Fruit fly (Drosophila melanogaster): ENCODE data around the gene CG13713.

The CG13713 gene

DNA sequence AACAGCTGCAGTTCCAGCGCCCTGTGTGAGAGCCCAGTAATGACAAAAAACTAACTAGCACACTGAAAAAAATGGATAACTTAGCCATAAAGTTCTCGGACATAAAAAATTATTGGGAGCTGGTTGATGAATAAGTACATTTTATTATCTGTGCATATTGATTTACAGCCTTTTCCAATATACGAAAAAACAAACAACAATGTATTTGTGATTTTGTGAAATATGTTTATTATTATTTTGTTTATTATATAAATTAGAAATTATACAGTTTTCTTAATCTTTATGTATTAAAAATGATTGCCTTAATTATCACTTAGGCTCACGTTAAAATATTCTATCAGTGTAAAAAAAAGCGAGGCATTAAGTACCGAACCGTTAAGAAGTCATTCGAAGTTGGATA is 5.6 kb upstream of the CG13713 start (continued):
- TF ChIP-seq BEAF-32 (GFP tag; optimal IDR thresholded peaks at IDR 0.05) (no peak), CG15269 (tag; optimal IDR thresholded peaks at IDR 0.05) (peak; percentile 9), CG11560 (tag; IDR thresholded peaks at IDR 0.05) (no peak), CG12769 (tag; optimal IDR thresholded peaks at IDR 0.05) (no peak), schlank (tag; optimal IDR thresholded peaks at IDR 0.05) (no peak), Six4 (GFP tag; optimal IDR thresholded peaks at IDR 0.05) (no peak), CG18011 (GFP tag; optimal IDR thresholded peaks at IDR 0.05) (no peak), eyg (GFP tag; optimal IDR thresholded peaks at IDR 0.05) (no peak), NFAT (GFP tag; IDR thresholded peaks at IDR 0.05) (no peak), Taf1 (GFP tag; IDR thresholded peaks at IDR 0.05) (no peak), Myb (GFP tag; optimal IDR thresholded peaks at IDR 0.05) (no peak), mld (GFP tag; IDR thresholded peaks at IDR 0.05; ENCODE audit: partially characterized antibody) (no peak), CG33213 (GFP tag; optimal IDR thresholded peaks at IDR 0.05) (no peak), onecut (GFP tag; IDR thresholded peaks at IDR 0.05) (no peak), CoRest (tag; optimal IDR thresholded peaks at IDR 0.05) (peak; percentile 27), Hsf (GFP tag; optimal IDR thresholded peaks at IDR 0.05) (no peak), CG12942 (GFP tag; optimal IDR thresholded peaks at IDR 0.05) (no peak), CG1603 (tag; optimal IDR thresholded peaks at IDR 0.05) (no peak), cas (GFP tag; IDR thresholded peaks at IDR 0.05) (no peak), CG11696 (GFP tag; IDR thresholded peaks at IDR 0.05) (no peak), fd64A (GFP tag; optimal IDR thresholded peaks at IDR 0.05) (no peak), CG4404 (GFP tag; IDR thresholded peaks at IDR 0.05) (no peak), CG16813 (GFP tag; IDR thresholded peaks at IDR 0.05; ENCODE audit: partially characterized antibody) (no peak), Mes4 (GFP tag; optimal IDR thresholded peaks at IDR 0.05) (no peak), CG2712 (tag; optimal IDR thresholded peaks at IDR 0.05) (peak; percentile 66), CG31441 (GFP tag; IDR thresholded peaks at IDR 0.05) (peak; percentile 64; the same call in 1 of the 2 replicates), h (optimal IDR thresholded peaks at IDR 0.05) (no peak), CG4282 (GFP tag; optimal IDR thresholded peaks at IDR 0.05) (no peak), CG15696 (tag; optimal IDR thresholded peaks at IDR 0.05) (no peak), wdn (GFP tag; IDR thresholded peaks at IDR 0.05) (no peak), Abd-B (GFP tag; optimal IDR thresholded peaks at IDR 0.05) (peak; percentile 43), CG15073 (GFP tag; optimal IDR thresholded peaks at IDR 0.05) (no peak), sob (GFP tag; IDR thresholded peaks at IDR 0.05) (no peak), shn (GFP tag; optimal IDR thresholded peaks at IDR 0.05) (no peak), Gsc (GFP tag; IDR thresholded peaks at IDR 0.05) (no peak), CG13624 (GFP tag; optimal IDR thresholded peaks at IDR 0.05) (no peak), MESR4 (GFP tag; optimal IDR thresholded peaks at IDR 0.05) (no peak), Hmx (GFP tag; optimal IDR thresholded peaks at IDR 0.05) (no peak), CG10431 (GFP tag; optimal IDR thresholded peaks at IDR 0.05) (no peak), TFAM (GFP tag; optimal IDR thresholded peaks at IDR 0.05) (no peak), fd102C (GFP tag; optimal IDR thresholded peaks at IDR 0.05) (no peak), Ada2b (GFP tag; IDR thresholded peaks at IDR 0.05) (no peak), Dp (GFP tag; optimal IDR thresholded peaks at IDR 0.05) (no peak), CG4617 (GFP tag; optimal IDR thresholded peaks at IDR 0.05; ENCODE audit: borderline replicate concordance) (no peak), C15 (GFP tag; IDR thresholded peaks at IDR 0.05) (no peak), CG7786 (GFP tag; optimal IDR thresholded peaks at IDR 0.05) (no peak), Drgx (GFP tag; IDR thresholded peaks at IDR 0.05) (peak; percentile 38), CG2199 (GFP tag; IDR thresholded peaks at IDR 0.05) (no peak), Fer1 (GFP tag; optimal IDR thresholded peaks at IDR 0.05) (no peak), NC2α (GFP tag; optimal IDR thresholded peaks at IDR 0.05) (no peak), CG18599 (GFP tag; optimal IDR thresholded peaks at IDR 0.05) (peak; percentile 8), sim (GFP tag; IDR thresholded peaks at IDR 0.05) (no peak), Dll (GFP tag; IDR thresholded peaks at IDR 0.05; ENCODE audit: partially characterized antibody) (no peak)

Data from whole organism, embryonic.